Worm (Caenorhabditis elegans): ENCODE results near the gene pie-1.
A peak's percentile ranks its signal among the peaks of the same experiment; 100 is the strongest.
"Not testable (repeated sequence)": the region's sequence is repeated elsewhere in the genome, so short reads cannot be mapped to it uniquely, and the experiment has no call there.

Gene pie-1

ce11 chrIII:12426558-12426957, at the start of gene pie-1:
Gene pie-1, plus strand, starts transcription at chrIII:12426893.
- TF ChIP-seq ref-1 (GFP tag; conservative IDR thresholded peaks at IDR 0.05) = no peak
- no peak for TF ChIP-seq ztf-23 (GFP tag; IDR thresholded peaks at IDR 0.05)
- no peak for TF ChIP-seq cog-1 (tag; optimal IDR thresholded peaks at IDR 0.05)
- no peak for TF ChIP-seq flt-1 (GFP tag; IDR thresholded peaks at IDR 0.05)
- no peak for TF ChIP-seq tab-1 (GFP tag; IDR thresholded peaks at IDR 0.05)
- no peak for TF ChIP-seq ztf-29 (GFP tag; IDR thresholded peaks at IDR 0.05)

DNA sequence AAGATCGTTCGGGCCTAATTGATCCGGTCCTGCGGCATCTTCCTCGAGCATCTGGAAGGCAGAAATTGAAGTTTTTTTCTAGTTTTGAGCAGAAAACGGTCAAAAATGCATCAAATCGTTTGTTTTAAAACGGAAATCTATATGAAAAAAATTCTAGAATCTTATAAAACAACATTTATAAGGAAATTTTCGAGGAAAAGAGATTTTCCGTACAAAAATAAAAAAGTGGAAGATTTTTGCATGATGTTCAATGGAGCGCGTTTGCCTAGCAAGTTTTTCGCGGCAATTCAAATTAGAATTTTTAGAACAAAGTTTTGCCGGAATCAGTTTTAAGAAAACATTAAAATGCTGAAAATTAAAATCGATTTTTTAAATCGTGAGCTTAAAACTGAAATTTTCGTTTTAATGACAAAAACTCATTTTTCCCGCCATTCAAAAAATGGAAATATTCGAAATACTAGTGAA, 49.5 kb upstream of the pie-1 start, which contains the start of gene pph-4.2:
Gene pph-4.2, minus strand, starts transcription at position 51 of the 465 bp plus-strand sequence.
- no peak for TF ChIP-seq ref-1 (GFP tag; conservative IDR thresholded peaks at IDR 0.05)
- no peak for TF ChIP-seq flt-1 (GFP tag; IDR thresholded peaks at IDR 0.05)
- TF ChIP-seq ztf-29 (GFP tag; IDR thresholded peaks at IDR 0.05) = no peak
- no peak for TF ChIP-seq tab-1 (GFP tag; IDR thresholded peaks at IDR 0.05)
- TF ChIP-seq klf-2 (GFP tag; conservative IDR thresholded peaks at IDR 0.05) = no peak
- TF ChIP-seq ztf-23 (GFP tag; IDR thresholded peaks at IDR 0.05) = no peak
- no peak for TF ChIP-seq med-1 (GFP tag; optimal IDR thresholded peaks at IDR 0.05; ENCODE audit: insufficient read depth)
- no peak for TF ChIP-seq T22C8.4 (GFP tag; IDR thresholded peaks at IDR 0.05)
- no peak for TF ChIP-seq cog-1 (tag; optimal IDR thresholded peaks at IDR 0.05)

- TF ChIP-seq ztf-23 (GFP tag; IDR thresholded peaks at IDR 0.05); cog-1 (tag; optimal IDR thresholded peaks at IDR 0.05); flt-1 (GFP tag; IDR thresholded peaks at IDR 0.05): not testable (repeated sequence)
These were observed 43.0 kb upstream of the pie-1 start, which contains the start of gene Y49E10.4 for ce11 chrIII:12383709-12384108. Gene Y49E10.4, minus strand, starts transcription at chrIII:12383809.

DNA sequence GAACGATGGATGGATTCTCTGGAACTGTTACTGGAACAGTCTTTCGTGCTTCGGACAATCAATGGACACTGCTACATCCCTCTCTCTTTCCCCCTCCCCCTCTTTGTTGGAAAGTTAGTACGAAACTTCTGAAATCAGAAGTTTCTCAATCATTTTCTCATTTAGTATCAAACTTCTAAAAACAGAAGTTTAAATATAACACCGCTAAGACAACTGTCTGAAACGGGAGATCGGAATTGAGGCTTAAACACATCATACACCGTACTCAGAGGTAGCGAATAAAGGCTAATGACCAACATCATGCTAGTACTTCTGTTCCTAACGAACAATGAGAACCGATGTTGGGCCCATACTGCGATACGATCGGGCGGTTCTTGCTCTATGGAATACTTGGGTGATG, 40.1 kb upstream of the pie-1 start, which contains the start of gene Y49E10.30:
Gene Y49E10.30, plus strand, starts transcription at position 301 of the 400 bp plus-strand sequence.
- TF ChIP-seq ztf-29 (GFP tag; IDR thresholded peaks at IDR 0.05); klf-2 (GFP tag; conservative IDR thresholded peaks at IDR 0.05); ztf-23 (GFP tag; IDR thresholded peaks at IDR 0.05): not testable (repeated sequence)

DNA sequence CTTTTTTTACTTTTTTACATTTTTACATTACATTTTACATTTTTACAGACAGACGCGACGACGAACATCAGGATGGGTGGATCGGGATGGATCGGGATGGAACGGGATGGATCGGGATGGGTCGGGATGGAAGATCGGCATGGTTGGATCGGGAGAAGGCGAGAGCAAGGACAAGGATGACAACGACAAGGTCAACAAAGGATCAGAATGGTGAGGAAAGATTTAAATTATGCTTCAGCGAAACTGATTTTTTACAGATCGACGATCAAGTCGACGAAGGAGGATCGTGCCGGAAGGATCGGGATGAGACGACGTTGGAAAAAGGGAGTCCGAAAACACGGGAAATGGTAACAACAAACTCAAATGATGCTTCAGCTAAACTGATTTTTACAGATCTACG, 38.6 kb upstream of the pie-1 start:
- TF ChIP-seq ztf-29 (GFP tag; IDR thresholded peaks at IDR 0.05) (no peak), med-1 (GFP tag; optimal IDR thresholded peaks at IDR 0.05; ENCODE audit: insufficient read depth) (no peak), ref-1 (GFP tag; conservative IDR thresholded peaks at IDR 0.05) (no peak), T22C8.4 (GFP tag; IDR thresholded peaks at IDR 0.05) (no peak), klf-2 (GFP tag; conservative IDR thresholded peaks at IDR 0.05) (no peak), cog-1 (tag; optimal IDR thresholded peaks at IDR 0.05) (no peak), tab-1 (GFP tag; IDR thresholded peaks at IDR 0.05) (no peak), ztf-23 (GFP tag; IDR thresholded peaks at IDR 0.05) (no peak), flt-1 (GFP tag; IDR thresholded peaks at IDR 0.05) (no peak)

ce11 chrIII:12395085-12395484, 31.6 kb upstream of the pie-1 start, which contains the start of gene Y49E10.10:
Gene Y49E10.10, plus strand, starts transcription at chrIII:12395465.
- TF ChIP-seq ztf-23 (GFP tag; IDR thresholded peaks at IDR 0.05) (no peak), T22C8.4 (GFP tag; IDR thresholded peaks at IDR 0.05) (peak; percentile 84)

DNA sequence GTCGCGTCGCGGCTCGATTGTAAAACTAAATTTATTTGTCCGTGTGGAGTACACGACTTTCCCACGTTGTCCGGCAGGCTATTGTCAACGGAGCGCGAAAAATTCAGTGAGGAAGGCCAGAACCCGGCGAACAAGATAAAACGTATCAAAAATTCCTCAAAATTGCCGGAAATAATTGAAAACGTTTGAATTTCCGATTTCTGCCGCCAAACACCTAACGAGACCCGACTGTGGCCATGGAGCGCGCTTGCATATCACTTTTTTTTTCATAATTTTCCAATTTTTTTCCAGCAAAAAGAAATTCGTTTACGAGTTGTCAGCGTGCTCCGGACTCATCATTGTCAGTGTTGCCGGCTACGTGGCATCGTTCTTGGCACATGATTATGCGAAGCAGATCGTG, 28.2 kb upstream of the pie-1 start:
- TF ChIP-seq tab-1 (GFP tag; IDR thresholded peaks at IDR 0.05) (no peak), cog-1 (tag; optimal IDR thresholded peaks at IDR 0.05) (no peak), T22C8.4 (GFP tag; IDR thresholded peaks at IDR 0.05) (no peak), ref-1 (GFP tag; conservative IDR thresholded peaks at IDR 0.05) (no peak), med-1 (GFP tag; optimal IDR thresholded peaks at IDR 0.05; ENCODE audit: insufficient read depth) (no peak), ztf-29 (GFP tag; IDR thresholded peaks at IDR 0.05) (no peak), klf-2 (GFP tag; conservative IDR thresholded peaks at IDR 0.05) (no peak), flt-1 (GFP tag; IDR thresholded peaks at IDR 0.05) (no peak), ztf-23 (GFP tag; IDR thresholded peaks at IDR 0.05) (no peak)

DNA sequence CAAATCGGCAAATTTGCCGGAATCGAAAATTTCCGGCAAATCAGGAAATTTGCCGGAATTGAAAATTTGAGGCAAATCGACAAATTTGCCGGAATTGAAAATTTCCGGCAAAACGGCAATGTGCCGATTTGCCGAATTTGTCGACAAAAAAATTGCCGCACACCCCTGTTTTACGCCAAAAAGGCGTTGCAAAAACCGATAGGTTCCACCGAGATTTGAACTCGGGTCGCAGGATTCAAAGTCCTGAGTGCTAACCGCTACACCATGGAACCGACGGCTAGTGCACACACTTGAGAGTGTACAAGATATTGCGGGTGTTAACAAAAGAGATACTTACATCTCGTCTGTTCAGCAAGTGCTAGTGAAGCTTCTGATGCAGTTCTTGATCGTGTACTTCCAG, 27.0 kb upstream of the pie-1 start:
- peak; percentile 46; the same call in 1 of the 2 replicates for TF ChIP-seq klf-2 (GFP tag; conservative IDR thresholded peaks at IDR 0.05)
- peak; percentile 47; the same call in 1 of the 2 replicates for TF ChIP-seq ztf-23 (GFP tag; IDR thresholded peaks at IDR 0.05)
- 0 out of 2 replicates have a peak, but pooled peaks have one; percentile 50 for TF ChIP-seq ref-1 (GFP tag; conservative IDR thresholded peaks at IDR 0.05)
- TF ChIP-seq flt-1 (GFP tag; IDR thresholded peaks at IDR 0.05) = peak; percentile 86
- TF ChIP-seq T22C8.4 (GFP tag; IDR thresholded peaks at IDR 0.05) = peak; percentile 29; the same call in 1 of the 2 replicates
- peak; percentile 84 for TF ChIP-seq tab-1 (GFP tag; IDR thresholded peaks at IDR 0.05)
- TF ChIP-seq ztf-29 (GFP tag; IDR thresholded peaks at IDR 0.05) = peak; percentile 62
- no peak for TF ChIP-seq med-1 (GFP tag; optimal IDR thresholded peaks at IDR 0.05; ENCODE audit: insufficient read depth)
- TF ChIP-seq cog-1 (tag; optimal IDR thresholded peaks at IDR 0.05) = no peak

- TF ChIP-seq T22C8.4 (GFP tag; IDR thresholded peaks at IDR 0.05) (peak; percentile 70), cog-1 (tag; optimal IDR thresholded peaks at IDR 0.05) (no peak), flt-1 (GFP tag; IDR thresholded peaks at IDR 0.05) (no peak), ref-1 (GFP tag; conservative IDR thresholded peaks at IDR 0.05) (no peak)
These were observed 16.4 kb upstream of the pie-1 start for ce11 chrIII:12410304-12410703.

ce11 chrIII:12411059-12411458, 15.6 kb upstream of the pie-1 start:
- no peak for TF ChIP-seq ztf-23 (GFP tag; IDR thresholded peaks at IDR 0.05)
- TF ChIP-seq T22C8.4 (GFP tag; IDR thresholded peaks at IDR 0.05) = peak; percentile 58; the same call in 1 of the 2 replicates

DNA sequence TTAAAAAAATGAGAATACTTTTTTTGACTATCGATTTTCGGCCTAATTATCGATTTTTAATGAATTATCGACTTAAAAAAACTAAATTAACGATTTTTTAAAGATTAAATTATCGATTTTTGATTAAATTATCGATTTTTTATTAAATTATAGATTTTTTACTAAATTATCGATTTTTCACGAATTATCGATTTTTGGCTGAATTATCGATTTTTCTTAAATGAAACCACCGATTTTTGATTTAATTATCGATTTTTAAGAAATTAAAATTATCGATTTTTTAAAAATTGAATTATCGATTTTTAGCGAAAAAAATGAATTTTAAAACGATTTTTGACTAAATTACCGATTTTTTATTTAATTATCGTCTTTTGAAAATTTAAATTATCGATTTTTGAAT, 15.0 kb upstream of the pie-1 start:
- TF ChIP-seq T22C8.4 (GFP tag; IDR thresholded peaks at IDR 0.05) = peak; percentile 94
- no peak for TF ChIP-seq flt-1 (GFP tag; IDR thresholded peaks at IDR 0.05)
- TF ChIP-seq klf-2 (GFP tag; conservative IDR thresholded peaks at IDR 0.05) = no peak
